Fruit fly (Drosophila melanogaster): Measurements from ENCODE around the gene Cyp12e1.

The Cyp12e1 gene

dm6 chr3R:10390914-10391377 lies 43.6 kb upstream of the Cyp12e1 start (continued):
- TF ChIP-seq jumu (GFP tag; optimal IDR thresholded peaks at IDR 0.05): no peak
- no peak for TF ChIP-seq crol (GFP tag; IDR thresholded peaks at IDR 0.05)
- no peak for TF ChIP-seq bbx (GFP tag; IDR thresholded peaks at IDR 0.05; ENCODE audit: partially characterized antibody)
- TF ChIP-seq lbe (GFP tag; optimal IDR thresholded peaks at IDR 0.05): peak; percentile 70
- no peak for TF ChIP-seq ind (GFP tag; optimal IDR thresholded peaks at IDR 0.05)
- TF ChIP-seq br (optimal IDR thresholded peaks at IDR 0.05): no peak
- TF ChIP-seq nmo (GFP tag; optimal IDR thresholded peaks at IDR 0.05): no peak
- no peak for TF ChIP-seq CG10321 (GFP tag; IDR thresholded peaks at IDR 0.05)
- no peak for TF ChIP-seq CG32772 (GFP tag; IDR thresholded peaks at IDR 0.05)
- TF ChIP-seq Opbp (GFP tag; IDR thresholded peaks at IDR 0.05; ENCODE audit: partially characterized antibody): no peak
- no peak for TF ChIP-seq Aef1 (GFP tag; IDR thresholded peaks at IDR 0.05)
- TF ChIP-seq CG10654 (GFP tag; optimal IDR thresholded peaks at IDR 0.05): no peak
- TF ChIP-seq HLH3B (GFP tag; IDR thresholded peaks at IDR 0.05): no peak
- TF ChIP-seq twi (tag; optimal IDR thresholded peaks at IDR 0.05): no peak
- no peak for TF ChIP-seq az2 (GFP tag; optimal IDR thresholded peaks at IDR 0.05)
- TF ChIP-seq CG15011 (GFP tag; optimal IDR thresholded peaks at IDR 0.05): no peak
- TF ChIP-seq CG14441 (GFP tag; IDR thresholded peaks at IDR 0.05): no peak
- no peak for TF ChIP-seq ase (GFP tag; IDR thresholded peaks at IDR 0.05)
- no peak for TF ChIP-seq CG12155 (GFP tag; optimal IDR thresholded peaks at IDR 0.05)
- peak; percentile 83 for TF ChIP-seq CG6813 (GFP tag; optimal IDR thresholded peaks at IDR 0.05)
- TF ChIP-seq ab (GFP tag; optimal IDR thresholded peaks at IDR 0.05): no peak
- TF ChIP-seq NK7.1 (GFP tag; optimal IDR thresholded peaks at IDR 0.05): no peak
- peak; percentile 16 for TF ChIP-seq PHDP (tag; optimal IDR thresholded peaks at IDR 0.05)
- no peak for TF ChIP-seq HLHmδ (GFP tag; optimal IDR thresholded peaks at IDR 0.05)
- no peak for TF ChIP-seq CG4424 (GFP tag; optimal IDR thresholded peaks at IDR 0.05)
- TF ChIP-seq prd (optimal IDR thresholded peaks at IDR 0.05): no peak
- no peak for TF ChIP-seq prd (GFP tag; IDR thresholded peaks at IDR 0.05)
- peak; percentile 46 for TF ChIP-seq BtbVII (GFP tag; optimal IDR thresholded peaks at IDR 0.05)
- no peak for TF ChIP-seq Hr3 (GFP tag; optimal IDR thresholded peaks at IDR 0.05)
- TF ChIP-seq MESR4 (GFP tag; optimal IDR thresholded peaks at IDR 0.05): no peak
- no peak for TF ChIP-seq fd102C (GFP tag; optimal IDR thresholded peaks at IDR 0.05)
- peak; percentile 23 for TF ChIP-seq CG7786 (GFP tag; optimal IDR thresholded peaks at IDR 0.05)
- TF ChIP-seq Lhr (GFP tag; optimal IDR thresholded peaks at IDR 0.05): no peak
- no peak for TF ChIP-seq Ets65A (GFP tag)
- TF ChIP-seq CG33213 (GFP tag; optimal IDR thresholded peaks at IDR 0.05): peak; percentile 45
- no peak for TF ChIP-seq tx (GFP tag; optimal IDR thresholded peaks at IDR 0.05)
- no peak for TF ChIP-seq ham (GFP tag; IDR thresholded peaks at IDR 0.05)
- peak; percentile 74 for TF ChIP-seq sens (GFP tag)
- no peak for TF ChIP-seq NC2α (GFP tag; optimal IDR thresholded peaks at IDR 0.05)
- TF ChIP-seq BEAF-32 (GFP tag; optimal IDR thresholded peaks at IDR 0.05): no peak
- TF ChIP-seq CG18599 (GFP tag; optimal IDR thresholded peaks at IDR 0.05): peak; percentile 61
- no peak for TF ChIP-seq CG6175 (GFP tag; IDR thresholded peaks at IDR 0.05)
- no peak for TF ChIP-seq klu (GFP tag; IDR thresholded peaks at IDR 0.05)
- TF ChIP-seq Blimp-1 (GFP tag; optimal IDR thresholded peaks at IDR 0.05): no peak
- no peak for TF ChIP-seq CG6689 (GFP tag; IDR thresholded peaks at IDR 0.05)
- TF ChIP-seq NC2β (GFP tag; optimal IDR thresholded peaks at IDR 0.05): no peak
- no peak for TF ChIP-seq tup (GFP tag; optimal IDR thresholded peaks at IDR 0.05)
- no peak for TF ChIP-seq D19B (GFP tag; optimal IDR thresholded peaks at IDR 0.05)
- TF ChIP-seq CG2116 (GFP tag; optimal IDR thresholded peaks at IDR 0.05): no peak
- no peak for TF ChIP-seq Mad (GFP tag; optimal IDR thresholded peaks at IDR 0.05)
- no peak for TF ChIP-seq fru (optimal IDR thresholded peaks at IDR 0.05)
- TF ChIP-seq CG11247 (GFP tag; IDR thresholded peaks at IDR 0.05): no peak
- no peak; the same call in 1 of the 2 replicates for TF ChIP-seq stc (GFP tag; IDR thresholded peaks at IDR 0.05)
- TF ChIP-seq CG3847 (GFP tag; IDR thresholded peaks at IDR 0.05): no peak

Measured in whole organism, embryonic.